Worm (Caenorhabditis elegans) whole organism, midembryonic: Measurements from ENCODE around the gene B0302.5.

Experiments used
- cog-1 ChIP-seq: sonication (generic microtip); optimal IDR thresholded peaks from 2 replicates; lab custom pipeline; 2016; ENCODE audit warnings: missing genetic modification characterization, missing compliant biosample characterization
- flt-1 ChIP-seq: fragments of 200-800 bp; sonication (Bioruptor generic); IDR thresholded peaks from 2 replicates; pipeline ENCODE4 v1.3.6; 2022; ENCODE audit warnings: missing genetic modification characterization, missing compliant biosample characterization
- klf-2 ChIP-seq: fragments of 200-800 bp; sonication (Bioruptor generic); conservative IDR thresholded peaks from 2 replicates; pipeline ENCODE4 v1.3.6; 2022; ENCODE audit warnings: missing genetic modification reagents, missing genetic modification characterization, missing compliant biosample characterization
- med-1 ChIP-seq: sonication (generic microtip); optimal IDR thresholded peaks from 2 replicates; lab custom pipeline; 2017; ENCODE audit warnings: missing genetic modification characterization, mild to moderate bottlenecking, missing compliant biosample characterization, antibody characterized with exemption, missing genetic modification reagents; ENCODE audit not compliant: insufficient read depth
- ref-1 ChIP-seq: fragments of 200-800 bp; sonication (Bioruptor generic); conservative IDR thresholded peaks from 2 replicates; pipeline ENCODE4 v1.3.6; 2022; ENCODE audit warnings: missing genetic modification reagents, missing genetic modification characterization, missing compliant biosample characterization
- tab-1 ChIP-seq: fragments of 200-800 bp; sonication (Bioruptor generic); IDR thresholded peaks from 2 replicates; pipeline ENCODE4 v1.3.6; 2022; ENCODE audit warnings: missing genetic modification characterization, missing compliant biosample characterization
- ztf-23 ChIP-seq: fragments of 200-800 bp; sonication (Bioruptor generic); IDR thresholded peaks from 2 replicates; pipeline ENCODE4 v1.3.6; 2022; ENCODE audit warnings: missing genetic modification reagents, missing genetic modification characterization, missing compliant biosample characterization
- ztf-29 ChIP-seq: fragments of 200-800 bp; sonication (Bioruptor generic); IDR thresholded peaks from 2 replicates; pipeline ENCODE4 v1.3.6; 2022; ENCODE audit warnings: missing genetic modification reagents, missing genetic modification characterization, missing compliant biosample characterization

DNA sequence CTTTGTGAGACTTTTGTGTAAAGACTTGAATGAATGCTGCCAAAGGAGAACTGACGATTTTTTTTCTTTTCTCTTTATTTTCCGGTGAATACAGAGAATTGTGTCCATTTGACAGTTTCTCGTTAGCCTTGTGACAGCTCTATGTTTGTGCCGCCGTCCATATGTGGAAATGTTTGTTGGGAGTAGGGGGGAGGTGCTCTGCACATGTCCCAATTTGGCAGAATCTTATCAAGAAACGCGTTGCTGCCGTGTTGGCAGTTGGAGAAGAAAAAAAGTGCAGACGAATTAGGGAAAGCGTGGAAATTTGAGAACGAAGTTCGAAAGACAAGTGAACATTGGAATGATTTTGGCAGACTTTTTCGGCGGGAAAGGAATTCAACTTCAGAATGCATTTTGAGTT lies 2.9 kb upstream of the B0302.5 start:
- TF ChIP-seq flt-1 (GFP tag; lab: Robert Waterston, UW) (no peak), tab-1 (GFP tag; lab: Robert Waterston, UW) (no peak), cog-1 (tag; lab: Kevin White, UChicago) (no peak), klf-2 (GFP tag; lab: Robert Waterston, UW) (no peak), ztf-23 (no peak), ztf-29 (GFP tag; lab: Robert Waterston, UW) (no peak), med-1 (GFP tag; lab: Kevin White, UChicago) (no peak), ref-1 (GFP tag; lab: Robert Waterston, UW) (no peak)
